Fruit fly (Drosophila melanogaster) whole organism, embryonic: Measurements from ENCODE around the gene CG46504.
"Not testable (repeated sequence)": the region's sequence is repeated elsewhere in the genome, so short reads cannot be mapped to it uniquely, and the experiment has no call there.

ENCODE experiments used
- Abd-B ChIP-seq: fragments of 200-800 bp; sonication (Bioruptor generic); optimal IDR thresholded peaks from 2 replicates; lab custom pipeline; 2018; ENCODE audit warnings: missing biosample characterization, mild to moderate bottlenecking, missing genetic modification characterization, moderate library complexity
- CG17359 ChIP-seq: fragments of 200-800 bp; sonication (Bioruptor generic); optimal IDR thresholded peaks from 3 replicates; lab custom pipeline; 2018; ENCODE audit warnings: missing biosample characterization, mild to moderate bottlenecking, missing genetic modification characterization, moderate library complexity
- CG1792 ChIP-seq: fragments of 200-800 bp; sonication (Bioruptor generic); optimal IDR thresholded peaks from 2 replicates; lab custom pipeline; 2016; ENCODE audit warnings: missing biosample characterization, missing genetic modification characterization
- CG2129 ChIP-seq: fragments of 200-800 bp; sonication (Bioruptor generic); IDR thresholded peaks from 2 replicates; pipeline ENCODE4 v1.3.6; 2022; ENCODE audit warnings: missing biosample characterization, missing genetic modification characterization; ENCODE audit not compliant: partially characterized antibody
- CG3407 ChIP-seq: fragments of 200-800 bp; sonication (Bioruptor generic); optimal IDR thresholded peaks from 2 replicates; lab custom pipeline; 2018; ENCODE audit warnings: missing biosample characterization, mild to moderate bottlenecking, missing genetic modification characterization
- CG34224 ChIP-seq: fragments of 200-800 bp; sonication (Bioruptor generic); IDR thresholded peaks from 3 replicates; pipeline ENCODE4 v1.3.6; 2022; ENCODE audit warnings: missing biosample characterization, missing genetic modification characterization; ENCODE audit not compliant: partially characterized antibody
- CG6854 ChIP-seq: fragments of 200-800 bp; sonication (Bioruptor generic); optimal IDR thresholded peaks from 3 replicates; lab custom pipeline; 2017; ENCODE audit warnings: missing biosample characterization, mild to moderate bottlenecking, missing genetic modification characterization
- CG7963 ChIP-seq: fragments of 200-800 bp; sonication (Bioruptor generic); IDR thresholded peaks from 3 replicates; pipeline ENCODE4 v1.3.6; 2022; ENCODE audit warnings: missing biosample characterization, missing genetic modification characterization; ENCODE audit not compliant: partially characterized antibody
- Eip74EF ChIP-seq, 2 experiments: fragments of 200-800 bp in 1 of 2; fragments of >200 bp in 1 of 2; sonication (Bioruptor generic) in 1 of 2; optimal IDR thresholded peaks; 2 replicates each; lab custom pipeline; 2017 to 2019; ENCODE audit warnings: missing biosample characterization in 2 of 2, missing genetic modification characterization in 2 of 2, mild to moderate bottlenecking in 1 of 2, moderate library complexity in 1 of 2
- Hand ChIP-seq: fragments of 200-800 bp; sonication (Bioruptor generic); optimal IDR thresholded peaks from 2 replicates; lab custom pipeline; 2017; ENCODE audit warnings: mild to moderate bottlenecking, missing biosample characterization, missing genetic modification reagents, missing genetic modification characterization
- NfI ChIP-seq: fragments of 200-800 bp; sonication (Bioruptor generic); optimal IDR thresholded peaks from 3 replicates; lab custom pipeline; 2018; ENCODE audit warnings: missing biosample characterization, mild to moderate bottlenecking, missing genetic modification characterization, moderate library complexity
- Optix ChIP-seq: fragments of 200-800 bp; sonication (Bioruptor generic); IDR thresholded peaks from 3 replicates; pipeline ENCODE4 v1.3.6; 2022; ENCODE audit warnings: missing biosample characterization, missing genetic modification characterization
- bab2 ChIP-seq: fragments of 200-800 bp; sonication (Bioruptor generic); optimal IDR thresholded peaks from 2 replicates; lab custom pipeline; 2016; ENCODE audit warnings: missing biosample characterization, missing genetic modification characterization
- btn ChIP-seq: fragments of 200-800 bp; sonication (Bioruptor generic); optimal IDR thresholded peaks from 2 replicates; lab custom pipeline; 2016; ENCODE audit warnings: missing biosample characterization, missing genetic modification characterization
- dimm ChIP-seq: fragments of 200-800 bp; sonication (Bioruptor generic); IDR thresholded peaks from 2 replicates; pipeline ENCODE4 v1.3.6; 2022; ENCODE audit warnings: missing biosample characterization, missing genetic modification characterization
- hkb ChIP-seq, 2 experiments: fragments of 200-800 bp in 1 of 2; fragments of >200 bp in 1 of 2; sonication (Bioruptor generic) in 1 of 2; IDR thresholded peaks in 1 of 2; optimal IDR thresholded peaks in 1 of 2; 2 replicates each; pipeline versions ENCODE4 v1.3.6 to Lab custom; 2017 to 2022; ENCODE audit warnings: missing biosample characterization in 1 of 2, missing genetic modification characterization in 1 of 2
- org-1 ChIP-seq: fragments of 200-800 bp; sonication (Bioruptor generic); optimal IDR thresholded peaks from 2 replicates; lab custom pipeline; 2017; ENCODE audit warnings: missing biosample characterization, missing genetic modification characterization
- slbo ChIP-seq: fragments of 200-800 bp; sonication (Bioruptor generic); IDR thresholded peaks from 2 replicates; pipeline ENCODE4 v1.3.6; 2022; ENCODE audit warnings: missing biosample characterization, missing genetic modification characterization
- sna ChIP-seq: fragments of 200-800 bp; sonication (Bioruptor generic); IDR thresholded peaks from 2 replicates; pipeline ENCODE4 v1.3.6; 2022; ENCODE audit warnings: missing biosample characterization, missing genetic modification characterization; ENCODE audit not compliant: partially characterized antibody
- sqz ChIP-seq: fragments of 200-800 bp; sonication (Bioruptor generic); optimal IDR thresholded peaks from 3 replicates; lab custom pipeline; 2018; ENCODE audit warnings: missing biosample characterization, mild to moderate bottlenecking, missing genetic modification characterization
- toy ChIP-seq: fragments of 200-800 bp; sonication (Bioruptor generic); IDR thresholded peaks from 2 replicates; pipeline ENCODE4 v1.3.6; 2022; ENCODE audit warnings: missing biosample characterization, missing genetic modification characterization
- tup ChIP-seq: fragments of 200-800 bp; sonication (Bioruptor generic); optimal IDR thresholded peaks from 2 replicates; lab custom pipeline; 2016; ENCODE audit warnings: missing biosample characterization, mild to moderate bottlenecking, missing genetic modification characterization, moderate library complexity
- usp ChIP-seq: fragments of >200 bp; optimal IDR thresholded peaks from 2 replicates; lab custom pipeline; 2017; ENCODE audit warnings: missing biosample characterization, missing genetic modification characterization

CG46504 gene

dm6 chrX:22147489-22147888 is at the start of gene CG46504:
Gene CG46504, plus strand, starts transcription at chrX:22147789.
- TF ChIP-seq CG7963 (GFP tag; lab: Robert Waterston, UW); CG3407 (GFP tag; lab: Kevin White, UChicago); Optix (GFP tag; lab: Robert Waterston, UW): not testable (repeated sequence)

dm6 chrX:22142758-22143157 is 4.8 kb upstream of the CG46504 start, which contains the start of gene CG40813:
Gene CG40813, plus strand, starts transcription at chrX:22143058.
- not testable (repeated sequence) for TF ChIP-seq sna (GFP tag; lab: Robert Waterston, UW); slbo (GFP tag; lab: Robert Waterston, UW); CG6854 (GFP tag; lab: Kevin White, UChicago)

- not testable (repeated sequence) for TF ChIP-seq hkb (optimal IDR thresholded peaks at IDR 0.05; lab: Kevin White, UChicago); hkb (GFP tag; IDR thresholded peaks at IDR 0.05; lab: Robert Waterston, UW); CG1792; CG17359 (tag; lab: Kevin White, UChicago)
- TF ChIP-seq, all 482 proteins: peak for 0; not testable (repeated sequence) for 482
These were observed 5.0 kb downstream of the CG46504 start, which contains the start of gene CG46505 for dm6 chrX:22152542-22152941. Gene CG46505, plus strand, starts transcription at chrX:22152842.

- TF ChIP-seq dimm (GFP tag; lab: Robert Waterston, UW); sqz (GFP tag; lab: Kevin White, UChicago); CG34224 (GFP tag; lab: Robert Waterston, UW): not testable (repeated sequence)
These were observed 10.0 kb downstream of the CG46504 start, which contains the start of gene CG46506 for dm6 chrX:22157587-22157986. Gene CG46506, plus strand, starts transcription at chrX:22157887.

- TF ChIP-seq NfI (GFP tag; lab: Kevin White, UChicago); Eip74EF (GFP tag; optimal IDR thresholded peaks at IDR 0.05; lab: Kevin White, UChicago); CG2129 (GFP tag; lab: Robert Waterston, UW): not testable (repeated sequence)
These were observed 15.0 kb downstream of the CG46504 start, which contains the start of gene CG46507 for dm6 chrX:22162623-22163022. Gene CG46507, plus strand, starts transcription at chrX:22162923.

- TF ChIP-seq Hand (GFP tag; lab: Kevin White, UChicago); Abd-B (GFP tag; lab: Kevin White, UChicago); tup: not testable (repeated sequence)
- TF ChIP-seq, all 482 proteins: peak for 0; not testable (repeated sequence) for 482
These were observed 19.8 kb downstream of the CG46504 start, which contains the start of gene CG46508 for dm6 chrX:22167355-22167754. Gene CG46508, plus strand, starts transcription at chrX:22167655.

- not testable (repeated sequence) for TF ChIP-seq btn (GFP tag; lab: Kevin White, UChicago); toy (GFP tag; lab: Robert Waterston, UW); dimm (GFP tag; lab: Robert Waterston, UW)
These were observed 24.8 kb downstream of the CG46504 start, which contains the start of gene CG46509 for dm6 chrX:22172341-22172740. Gene CG46509, plus strand, starts transcription at chrX:22172641.

- TF ChIP-seq org-1; usp (GFP tag; lab: Kevin White, UChicago); bab2 (GFP tag; lab: Kevin White, UChicago): not testable (repeated sequence)
These were observed 29.6 kb downstream of the CG46504 start, which contains the start of gene CG46510 for dm6 chrX:22177205-22177604. Gene CG46510, plus strand, starts transcription at chrX:22177505.
